Fruit fly (Drosophila melanogaster) whole organism, embryonic: Measurements from ENCODE around the gene CG1024.

Experiments used
- Abd-B ChIP-seq: fragments of 200-800 bp; sonication (Bioruptor generic); optimal IDR thresholded peaks from 2 replicates; lab custom pipeline; 2018; ENCODE audit warnings: missing biosample characterization, mild to moderate bottlenecking, missing genetic modification characterization, moderate library complexity
- Adf1 ChIP-seq: fragments of 200-800 bp; sonication (Bioruptor generic); IDR thresholded peaks from 2 replicates; pipeline ENCODE4 v1.3.6; 2022; ENCODE audit warnings: missing biosample characterization, missing genetic modification characterization
- Awh ChIP-seq: fragments of 200-800 bp; sonication (Bioruptor generic); IDR thresholded peaks from 2 replicates; pipeline ENCODE4, ENCODE4 v1.3.6; 2022; ENCODE audit warnings: missing biosample characterization, missing genetic modification characterization
- CG11504 ChIP-seq: fragments of 200-800 bp; sonication (Bioruptor generic); optimal IDR thresholded peaks from 3 replicates; lab custom pipeline; 2019; ENCODE audit warnings: missing biosample characterization, mild to moderate bottlenecking, missing genetic modification characterization, moderate library complexity
- CG13123 ChIP-seq: fragments of 200-800 bp; sonication (Bioruptor generic); optimal IDR thresholded peaks from 2 replicates; lab custom pipeline; 2016; ENCODE audit warnings: missing biosample characterization, missing genetic modification characterization
- CG13287 ChIP-seq: fragments of 200-800 bp; sonication (Bioruptor generic); IDR thresholded peaks from 2 replicates; pipeline ENCODE4 v1.3.6; 2022; ENCODE audit warnings: missing biosample characterization, missing genetic modification characterization; ENCODE audit not compliant: partially characterized antibody
- CG14441 ChIP-seq: fragments of 200-800 bp; sonication (Bioruptor generic); IDR thresholded peaks from 2 replicates; pipeline ENCODE4 v1.3.6; 2022; ENCODE audit warnings: missing biosample characterization, missing genetic modification characterization
- CG1529 ChIP-seq: fragments of 200-800 bp; sonication (Bioruptor generic); optimal IDR thresholded peaks from 3 replicates; lab custom pipeline; 2018; ENCODE audit warnings: missing biosample characterization, missing genetic modification characterization
- CG16813 ChIP-seq: fragments of 200-800 bp; sonication (Bioruptor generic); IDR thresholded peaks from 3 replicates; pipeline ENCODE4 v1.3.6; 2022; ENCODE audit warnings: missing biosample characterization, missing genetic modification characterization; ENCODE audit not compliant: partially characterized antibody
- CG2712 ChIP-seq: fragments of 200-800 bp; optimal IDR thresholded peaks from 3 replicates; lab custom pipeline; 2019; ENCODE audit warnings: missing biosample characterization, mild to moderate bottlenecking, missing genetic modification characterization, moderate library complexity
- CG33213 ChIP-seq: fragments of 200-800 bp; sonication (Bioruptor generic); optimal IDR thresholded peaks from 3 replicates; lab custom pipeline; 2016; ENCODE audit warnings: missing biosample characterization, missing genetic modification characterization
- CG34224 ChIP-seq: fragments of 200-800 bp; sonication (Bioruptor generic); IDR thresholded peaks from 3 replicates; pipeline ENCODE4 v1.3.6; 2022; ENCODE audit warnings: missing biosample characterization, missing genetic modification characterization; ENCODE audit not compliant: partially characterized antibody
- CG3847 ChIP-seq: fragments of 200-800 bp; sonication (Bioruptor generic); IDR thresholded peaks from 2 replicates; pipeline ENCODE4 v1.3.6; 2022; ENCODE audit warnings: missing biosample characterization, missing genetic modification characterization
- CG3995 ChIP-seq: fragments of 200-800 bp; sonication (Bioruptor generic); optimal IDR thresholded peaks from 3 replicates; lab custom pipeline; 2016; ENCODE audit warnings: missing biosample characterization, missing genetic modification characterization
- CG4617 ChIP-seq: fragments of 200-800 bp; sonication (Bioruptor generic); optimal IDR thresholded peaks from 3 replicates; lab custom pipeline; 2016; ENCODE audit warnings: missing biosample characterization, missing genetic modification characterization, borderline replicate concordance
- CG8089 ChIP-seq: fragments of 200-800 bp; sonication (Bioruptor generic); optimal IDR thresholded peaks from 3 replicates; lab custom pipeline; 2016; ENCODE audit warnings: missing biosample characterization, missing genetic modification characterization
- Dip3 ChIP-seq: fragments of 200-800 bp; sonication (Bioruptor generic); optimal IDR thresholded peaks from 3 replicates; lab custom pipeline; 2016; ENCODE audit warnings: missing biosample characterization, missing genetic modification characterization
- Dref ChIP-seq: fragments of 200-800 bp; sonication (Bioruptor generic); IDR thresholded peaks from 2 replicates; pipeline ENCODE4 v1.3.6; 2022; ENCODE audit warnings: missing biosample characterization, missing genetic modification characterization
- E2f2 ChIP-seq: fragments of 200-800 bp; sonication (Bioruptor generic); IDR thresholded peaks from 2 replicates; pipeline ENCODE4 v1.3.6; 2022; ENCODE audit warnings: missing biosample characterization, missing genetic modification characterization
- HLH4C ChIP-seq: fragments of 200-800 bp; sonication (Bioruptor generic); IDR thresholded peaks from 3 replicates; pipeline ENCODE4 v1.3.6; 2022; ENCODE audit warnings: missing biosample characterization, missing genetic modification characterization; ENCODE audit not compliant: partially characterized antibody
- Med ChIP-seq: fragments of 200-800 bp; sonication (Bioruptor generic); peaks from one replicate; lab custom pipeline; 2016; ENCODE audit warnings: missing biosample characterization, missing genetic modification characterization, mild to moderate bottlenecking, inconsistent platforms, moderate library complexity
- Nf-YC ChIP-seq: fragments of 200-800 bp; optimal IDR thresholded peaks from 3 replicates; lab custom pipeline; 2019; ENCODE audit warnings: missing biosample characterization, mild to moderate bottlenecking, missing genetic modification characterization, moderate library complexity
- NfI ChIP-seq: fragments of 200-800 bp; sonication (Bioruptor generic); optimal IDR thresholded peaks from 3 replicates; lab custom pipeline; 2018; ENCODE audit warnings: missing biosample characterization, mild to moderate bottlenecking, missing genetic modification characterization, moderate library complexity
- Scr ChIP-seq: fragments of 200-800 bp; sonication (Bioruptor generic); IDR thresholded peaks from 2 replicates; pipeline ENCODE4 v1.3.6; 2022; ENCODE audit warnings: missing biosample characterization, missing genetic modification characterization; ENCODE audit not compliant: partially characterized antibody
- Sin3A ChIP-seq: fragments of >200 bp; optimal IDR thresholded peaks from 2 replicates; lab custom pipeline; 2018
- Sry-δ ChIP-seq: fragments of 200-800 bp; sonication (Bioruptor generic); optimal IDR thresholded peaks from 2 replicates; lab custom pipeline; 2016; ENCODE audit warnings: missing biosample characterization, missing genetic modification characterization
- YL-1 ChIP-seq: fragments of 200-800 bp; sonication (Bioruptor generic); optimal IDR thresholded peaks from 3 replicates; lab custom pipeline; 2017; ENCODE audit warnings: missing biosample characterization, mild to moderate bottlenecking, missing genetic modification characterization
- ato ChIP-seq: fragments of 200-800 bp; sonication (Bioruptor generic); IDR thresholded peaks from 2 replicates; pipeline ENCODE4 v1.3.6; 2022; ENCODE audit warnings: missing biosample characterization, missing genetic modification characterization; ENCODE audit not compliant: partially characterized antibody
- bbx ChIP-seq: fragments of 200-800 bp; sonication (Bioruptor generic); IDR thresholded peaks from 2 replicates; pipeline ENCODE4 v1.3.6; 2022; ENCODE audit warnings: missing biosample characterization, missing genetic modification characterization; ENCODE audit not compliant: partially characterized antibody
- cas ChIP-seq: fragments of 200-800 bp; sonication (Bioruptor generic); IDR thresholded peaks from 2 replicates; pipeline ENCODE4 v1.3.6; 2022; ENCODE audit warnings: missing biosample characterization, missing genetic modification characterization
- chinmo ChIP-seq: fragments of 200-800 bp; sonication (Bioruptor generic); IDR thresholded peaks from 4 replicates; pipeline ENCODE4 v1.3.6; 2022; ENCODE audit warnings: missing biosample characterization, missing genetic modification characterization; ENCODE audit not compliant: partially characterized antibody
- ci ChIP-seq: fragments of 200-800 bp; sonication (Bioruptor generic); IDR thresholded peaks from 3 replicates; pipeline ENCODE4 v1.3.6; 2022; ENCODE audit warnings: missing biosample characterization, missing genetic modification characterization
- crol ChIP-seq: fragments of 200-800 bp; sonication (Bioruptor generic); IDR thresholded peaks from 2 replicates; pipeline ENCODE4 v1.3.6; 2022; ENCODE audit warnings: missing biosample characterization, missing genetic modification characterization
- gfzf ChIP-seq: fragments of 200-800 bp; sonication (Bioruptor generic); optimal IDR thresholded peaks from 2 replicates; lab custom pipeline; 2016; ENCODE audit warnings: missing biosample characterization, mild to moderate bottlenecking, missing genetic modification characterization, moderate library complexity
- insv ChIP-seq, 2 experiments: fragments of 200-800 bp; sonication (Bioruptor generic); optimal IDR thresholded peaks; 3 replicates each; lab custom pipeline; 2016 to 2018; ENCODE audit warnings: missing biosample characterization in 2 of 2, missing genetic modification characterization in 2 of 2
- inv ChIP-seq: fragments of 200-800 bp; sonication (Bioruptor generic); IDR thresholded peaks from 2 replicates; pipeline ENCODE4 v1.3.6; 2022; ENCODE audit warnings: missing biosample characterization, missing genetic modification characterization; ENCODE audit not compliant: partially characterized antibody
- jumu ChIP-seq: fragments of 200-800 bp; sonication (Bioruptor generic); optimal IDR thresholded peaks from 3 replicates; lab custom pipeline; 2016; ENCODE audit warnings: missing biosample characterization, missing genetic modification characterization
- knrl ChIP-seq: fragments of 200-800 bp; sonication (Bioruptor generic); IDR thresholded peaks from 3 replicates; pipeline ENCODE4 v1.3.6; 2022; ENCODE audit warnings: missing biosample characterization, missing genetic modification characterization; ENCODE audit not compliant: partially characterized antibody
- mld ChIP-seq: fragments of 200-800 bp; sonication (Bioruptor generic); IDR thresholded peaks from 3 replicates; pipeline ENCODE4 v1.3.6; 2022; ENCODE audit warnings: missing biosample characterization, missing genetic modification characterization; ENCODE audit not compliant: partially characterized antibody
- odd ChIP-seq: fragments of 200-800 bp; sonication (Bioruptor generic); optimal IDR thresholded peaks from 2 replicates; lab custom pipeline; 2017; ENCODE audit warnings: missing biosample characterization, mild to moderate bottlenecking, missing genetic modification characterization
- otp ChIP-seq: fragments of 200-800 bp; sonication (Bioruptor generic); IDR thresholded peaks from 3 replicates; pipeline ENCODE4, ENCODE4 v1.3.6; 2022; ENCODE audit warnings: missing biosample characterization, missing genetic modification characterization
- phol ChIP-seq: fragments of 200-800 bp; sonication (Bioruptor generic); optimal IDR thresholded peaks from 3 replicates; lab custom pipeline; 2018; ENCODE audit warnings: missing biosample characterization, mild to moderate bottlenecking, missing genetic modification characterization, moderate library complexity
- pzg ChIP-seq: fragments of 200-800 bp; sonication (Bioruptor generic); optimal IDR thresholded peaks from 3 replicates; lab custom pipeline; 2018; ENCODE audit warnings: missing biosample characterization, mild to moderate bottlenecking, missing genetic modification characterization, moderate library complexity
- scrt ChIP-seq: fragments of 200-800 bp; sonication (Bioruptor generic); optimal IDR thresholded peaks from 2 replicates; lab custom pipeline; 2018; ENCODE audit warnings: missing biosample characterization, mild to moderate bottlenecking, missing genetic modification characterization, moderate library complexity
- slbo ChIP-seq: fragments of 200-800 bp; sonication (Bioruptor generic); IDR thresholded peaks from 2 replicates; pipeline ENCODE4 v1.3.6; 2022; ENCODE audit warnings: missing biosample characterization, missing genetic modification characterization
- tx ChIP-seq: fragments of 200-800 bp; sonication (Bioruptor generic); optimal IDR thresholded peaks from 2 replicates; lab custom pipeline; 2016; ENCODE audit warnings: missing biosample characterization, missing genetic modification characterization
- vnd ChIP-seq: fragments of 200-800 bp; sonication (Bioruptor generic); IDR thresholded peaks from 3 replicates; pipeline ENCODE4 v1.3.6; 2022; ENCODE audit warnings: missing biosample characterization, missing genetic modification characterization; ENCODE audit not compliant: partially characterized antibody
- vvl ChIP-seq: fragments of 200-800 bp; sonication (Bioruptor generic); IDR thresholded peaks from 2 replicates; pipeline ENCODE4 v1.3.6; 2022; ENCODE audit warnings: missing biosample characterization, missing genetic modification characterization
- zen2 ChIP-seq: fragments of 200-800 bp; sonication (Bioruptor generic); IDR thresholded peaks from 3 replicates; pipeline ENCODE4 v1.3.6; 2022; ENCODE audit warnings: missing biosample characterization, missing genetic modification characterization; ENCODE audit not compliant: partially characterized antibody
- zfh2 ChIP-seq: fragments of 200-800 bp; sonication (Bioruptor generic); optimal IDR thresholded peaks from 2 replicates; lab custom pipeline; 2016; ENCODE audit warnings: missing biosample characterization, missing genetic modification characterization

CG1024 gene

dm6 chr3R:6350755-6351154, 29.4 kb downstream of the CG1024 start, which contains the start of gene Pak (continued):
- peak; percentile 93 for TF ChIP-seq Dref (GFP tag; lab: Robert Waterston, UW)
- TF ChIP-seq E2f2 (GFP tag; lab: Robert Waterston, UW), result peak; percentile 70
- no peak for TF ChIP-seq CG13123
- no peak for TF ChIP-seq NfI
- no peak for TF ChIP-seq crol (GFP tag; lab: Robert Waterston, UW)
- TF ChIP-seq inv (GFP tag; lab: Robert Waterston, UW), result peak; percentile 92
- TF ChIP-seq pzg (GFP tag; lab: Kevin White, UChicago), result peak; percentile 77
- TF ChIP-seq jumu (GFP tag; lab: Kevin White, UChicago), result peak; percentile 1
- peak; percentile 39; the same call in 1 of the 2 replicates for TF ChIP-seq Adf1 (GFP tag; lab: Robert Waterston, UW)
- no peak for TF ChIP-seq CG14441 (GFP tag; lab: Robert Waterston, UW)
- TF ChIP-seq Awh (GFP tag; lab: Robert Waterston, UW), result no peak
- TF ChIP-seq mld (GFP tag; lab: Robert Waterston, UW), result peak; percentile 93
- TF ChIP-seq CG1529 (GFP tag; lab: Kevin White, UChicago), result peak; percentile 16
- TF ChIP-seq CG4617 (GFP tag; lab: Kevin White, UChicago), result peak; percentile 95
- TF ChIP-seq CG16813 (GFP tag; lab: Robert Waterston, UW), result peak; percentile 95
- peak; percentile 93 for TF ChIP-seq ato (GFP tag; lab: Robert Waterston, UW)
- TF ChIP-seq zfh2, result peak; percentile 7
- TF ChIP-seq Dip3 (GFP tag; lab: Kevin White, UChicago), result no peak
- TF ChIP-seq CG13287 (GFP tag; lab: Robert Waterston, UW), result peak; percentile 95
- 0 out of 3 replicates have a peak, but pooled peaks have one; percentile 20 for TF ChIP-seq ci (GFP tag; lab: Robert Waterston, UW)
- TF ChIP-seq tx, result no peak
- TF ChIP-seq scrt (GFP tag; lab: Kevin White, UChicago), result no peak
- 0 out of 2 replicates have a peak, but pooled peaks have one; percentile 12 for TF ChIP-seq CG3847
- TF ChIP-seq CG33213 (GFP tag; lab: Kevin White, UChicago), result peak; percentile 45
- TF ChIP-seq cas (GFP tag; lab: Robert Waterston, UW), result no peak
- TF ChIP-seq vnd (GFP tag; lab: Robert Waterston, UW), result peak; percentile 95
- peak; percentile 98 for TF ChIP-seq CG3995 (GFP tag; lab: Kevin White, UChicago)
- TF ChIP-seq Sin3A (lab: Kevin White, UChicago), result peak; percentile 44
- peak; percentile 97 for TF ChIP-seq Sry-δ
- TF ChIP-seq zen2 (GFP tag; lab: Robert Waterston, UW), result peak; percentile 90
- TF ChIP-seq bbx (GFP tag; lab: Robert Waterston, UW), result peak; percentile 93
- TF ChIP-seq HLH4C (GFP tag; lab: Robert Waterston, UW), result peak; percentile 90
- no peak for TF ChIP-seq odd (GFP tag; lab: Kevin White, UChicago)
- no peak for TF ChIP-seq CG8089 (GFP tag; lab: Kevin White, UChicago)
- peak; percentile 36 for TF ChIP-seq CG2712 (tag; lab: Kevin White, UChicago)
- peak; percentile 89; the same call in 2 of the 4 replicates for TF ChIP-seq chinmo (GFP tag; lab: Robert Waterston, UW)
- peak; percentile 56 for TF ChIP-seq gfzf (GFP tag; lab: Kevin White, UChicago)
- TF ChIP-seq vvl (GFP tag; lab: Robert Waterston, UW), result no peak
- peak; percentile 33; the same call in 1 of the 2 replicates for TF ChIP-seq slbo (GFP tag; lab: Robert Waterston, UW)
- peak; percentile 12 for TF ChIP-seq Abd-B (GFP tag; lab: Kevin White, UChicago)
- TF ChIP-seq Nf-YC (tag; lab: Kevin White, UChicago), result peak; percentile 41
- peak; percentile 15 for TF ChIP-seq YL-1
- peak; percentile 95 for TF ChIP-seq knrl
- TF ChIP-seq otp, result no peak
- TF ChIP-seq CG34224 (GFP tag; lab: Robert Waterston, UW), result peak; percentile 86
- TF ChIP-seq phol (tag; lab: Kevin White, UChicago), result peak; percentile 57
- peak; percentile 93 for TF ChIP-seq Scr (GFP tag; lab: Robert Waterston, UW)
- no peak for TF ChIP-seq insv (GFP tag; optimal IDR thresholded peaks at IDR 0.05; lab: Kevin White, UChicago)
- TF ChIP-seq Med (GFP tag; lab: Kevin White, UChicago), result peak; percentile 59
- TF ChIP-seq CG11504 (tag; lab: Kevin White, UChicago), result peak; percentile 4
